Worm (Caenorhabditis elegans): Measurements from ENCODE around the gene srv-15.

srv-15 gene

ce11 chrIV:15923000-15923399, 16.6 kb downstream of the srv-15 start:
- TF ChIP-seq hnd-1 (tag; optimal IDR thresholded peaks at IDR 0.05) (no peak), tbx-37 (GFP tag; conservative IDR thresholded peaks at IDR 0.05) (no peak), B0310.2 (tag; optimal IDR thresholded peaks at IDR 0.05) (no peak), hmg-4 (GFP tag; optimal IDR thresholded peaks at IDR 0.05) (no peak), ets-7 (tag; optimal IDR thresholded peaks at IDR 0.05) (no peak), scrt-1 (GFP tag; IDR thresholded peaks at IDR 0.05) (no peak), tbx-11 (GFP tag; IDR thresholded peaks at IDR 0.05) (no peak), tra-4 (tag; optimal IDR thresholded peaks at IDR 0.05) (no peak), pes-1 (GFP tag; IDR thresholded peaks at IDR 0.05) (no peak), aly-1 (tag; optimal IDR thresholded peaks at IDR 0.05) (no peak), ama-1 (optimal IDR thresholded peaks at IDR 0.05) (no peak), ceh-13 (GFP tag; optimal IDR thresholded peaks at IDR 0.05) (no peak), hmbx-1 (tag; optimal IDR thresholded peaks at IDR 0.05) (no peak), sea-1 (GFP tag; conservative IDR thresholded peaks at IDR 0.05) (no peak), ceh-36 (tag; optimal IDR thresholded peaks at IDR 0.05) (no peak), F13C5.2 (tag; optimal IDR thresholded peaks at IDR 0.05) (no peak), flt-1 (GFP tag; IDR thresholded peaks at IDR 0.05) (no peak)

ce11 chrIV:15926746-15927145, 20.4 kb downstream of the srv-15 start, which contains the start of gene Y105C5B.8:
TSS of gene Y105C5B.8 (minus strand) at chrIV:15926846.
- TF ChIP-seq tra-4 (tag; optimal IDR thresholded peaks at IDR 0.05) (no peak), F13C5.2 (tag; optimal IDR thresholded peaks at IDR 0.05) (no peak), pes-1 (GFP tag; IDR thresholded peaks at IDR 0.05) (no peak), ceh-36 (tag; optimal IDR thresholded peaks at IDR 0.05) (no peak), sea-1 (GFP tag; conservative IDR thresholded peaks at IDR 0.05) (no peak), scrt-1 (GFP tag; IDR thresholded peaks at IDR 0.05) (no peak), tbx-37 (GFP tag; conservative IDR thresholded peaks at IDR 0.05) (no peak), hmg-4 (GFP tag; optimal IDR thresholded peaks at IDR 0.05) (no peak), hmbx-1 (tag; optimal IDR thresholded peaks at IDR 0.05) (no peak)

- TF ChIP-seq ceh-36 (tag; optimal IDR thresholded peaks at IDR 0.05): no peak
- TF ChIP-seq hnd-1 (tag; optimal IDR thresholded peaks at IDR 0.05): no peak
- no peak for TF ChIP-seq tbx-11 (GFP tag; IDR thresholded peaks at IDR 0.05)
- TF ChIP-seq tbx-37 (GFP tag; conservative IDR thresholded peaks at IDR 0.05): no peak
- TF ChIP-seq B0310.2 (tag; optimal IDR thresholded peaks at IDR 0.05): no peak
- no peak for TF ChIP-seq ets-7 (tag; optimal IDR thresholded peaks at IDR 0.05)
- TF ChIP-seq F13C5.2 (tag; optimal IDR thresholded peaks at IDR 0.05): no peak
- TF ChIP-seq ama-1 (optimal IDR thresholded peaks at IDR 0.05): no peak
- no peak for TF ChIP-seq hmg-4 (GFP tag; optimal IDR thresholded peaks at IDR 0.05)
- TF ChIP-seq tra-4 (tag; optimal IDR thresholded peaks at IDR 0.05): no peak
- TF ChIP-seq flt-1 (GFP tag; IDR thresholded peaks at IDR 0.05): no peak
- no peak for TF ChIP-seq scrt-1 (GFP tag; IDR thresholded peaks at IDR 0.05)
- TF ChIP-seq pes-1 (GFP tag; IDR thresholded peaks at IDR 0.05): no peak
- TF ChIP-seq aly-1 (tag; optimal IDR thresholded peaks at IDR 0.05): no peak
- TF ChIP-seq ceh-13 (GFP tag; optimal IDR thresholded peaks at IDR 0.05): no peak
- TF ChIP-seq sea-1 (GFP tag; conservative IDR thresholded peaks at IDR 0.05): no peak
- no peak for TF ChIP-seq hmbx-1 (tag; optimal IDR thresholded peaks at IDR 0.05)
Observed at ce11 chrIV:15929831-15930230, 23.4 kb downstream of the srv-15 start.

- no peak for TF ChIP-seq aly-1 (tag; optimal IDR thresholded peaks at IDR 0.05)
- no peak for TF ChIP-seq ets-7 (tag; optimal IDR thresholded peaks at IDR 0.05)
- TF ChIP-seq ama-1 (optimal IDR thresholded peaks at IDR 0.05): no peak
- TF ChIP-seq hnd-1 (tag; optimal IDR thresholded peaks at IDR 0.05): no peak
- TF ChIP-seq sea-1 (GFP tag; conservative IDR thresholded peaks at IDR 0.05): no peak
- TF ChIP-seq scrt-1 (GFP tag; IDR thresholded peaks at IDR 0.05): no peak
- no peak for TF ChIP-seq hmg-4 (GFP tag; optimal IDR thresholded peaks at IDR 0.05)
- TF ChIP-seq hmbx-1 (tag; optimal IDR thresholded peaks at IDR 0.05): no peak
- no peak for TF ChIP-seq B0310.2 (tag; optimal IDR thresholded peaks at IDR 0.05)
- TF ChIP-seq pes-1 (GFP tag; IDR thresholded peaks at IDR 0.05): no peak
- TF ChIP-seq flt-1 (GFP tag; IDR thresholded peaks at IDR 0.05): no peak
- TF ChIP-seq ceh-36 (tag; optimal IDR thresholded peaks at IDR 0.05): no peak
- TF ChIP-seq tbx-37 (GFP tag; conservative IDR thresholded peaks at IDR 0.05): no peak
- TF ChIP-seq tra-4 (tag; optimal IDR thresholded peaks at IDR 0.05): no peak
- TF ChIP-seq ceh-13 (GFP tag; optimal IDR thresholded peaks at IDR 0.05): no peak
- no peak for TF ChIP-seq tbx-11 (GFP tag; IDR thresholded peaks at IDR 0.05)
- no peak for TF ChIP-seq F13C5.2 (tag; optimal IDR thresholded peaks at IDR 0.05)
Observed at ce11 chrIV:15930281-15930680, 23.9 kb downstream of the srv-15 start, which contains the start of gene Y105C5B.9. TSS of gene Y105C5B.9 (plus strand) at chrIV:15930581.

- no peak for TF ChIP-seq hmg-4 (GFP tag; optimal IDR thresholded peaks at IDR 0.05)
- TF ChIP-seq pes-1 (GFP tag; IDR thresholded peaks at IDR 0.05): no peak
- no peak for TF ChIP-seq sea-1 (GFP tag; conservative IDR thresholded peaks at IDR 0.05)
- TF ChIP-seq hnd-1 (tag; optimal IDR thresholded peaks at IDR 0.05): no peak
- TF ChIP-seq tbx-37 (GFP tag; conservative IDR thresholded peaks at IDR 0.05): no peak
- no peak for TF ChIP-seq F13C5.2 (tag; optimal IDR thresholded peaks at IDR 0.05)
- TF ChIP-seq flt-1 (GFP tag; IDR thresholded peaks at IDR 0.05): no peak
- TF ChIP-seq ets-7 (tag; optimal IDR thresholded peaks at IDR 0.05): no peak
- no peak for TF ChIP-seq scrt-1 (GFP tag; IDR thresholded peaks at IDR 0.05)
- TF ChIP-seq ceh-13 (GFP tag; optimal IDR thresholded peaks at IDR 0.05): no peak
- no peak for TF ChIP-seq hmbx-1 (tag; optimal IDR thresholded peaks at IDR 0.05)
- TF ChIP-seq aly-1 (tag; optimal IDR thresholded peaks at IDR 0.05): no peak
- TF ChIP-seq ama-1 (optimal IDR thresholded peaks at IDR 0.05): no peak
- TF ChIP-seq B0310.2 (tag; optimal IDR thresholded peaks at IDR 0.05): no peak
- no peak for TF ChIP-seq tbx-11 (GFP tag; IDR thresholded peaks at IDR 0.05)
- no peak for TF ChIP-seq tra-4 (tag; optimal IDR thresholded peaks at IDR 0.05)
Observed at ce11 chrIV:15930694-15931093, 24.3 kb downstream of the srv-15 start.

- no peak for TF ChIP-seq ceh-13 (GFP tag; optimal IDR thresholded peaks at IDR 0.05)
- TF ChIP-seq pes-1 (GFP tag; IDR thresholded peaks at IDR 0.05): peak; percentile 71
- peak; percentile 76; the same call in 1 of the 2 replicates for TF ChIP-seq sea-1 (GFP tag; conservative IDR thresholded peaks at IDR 0.05)
- peak; percentile 33; the same call in 1 of the 2 replicates for TF ChIP-seq tbx-37 (GFP tag; conservative IDR thresholded peaks at IDR 0.05)
- no peak for TF ChIP-seq hmbx-1 (tag; optimal IDR thresholded peaks at IDR 0.05)
- no peak for TF ChIP-seq ets-7 (tag; optimal IDR thresholded peaks at IDR 0.05)
- peak; percentile 37; the same call in 1 of the 2 replicates for TF ChIP-seq flt-1 (GFP tag; IDR thresholded peaks at IDR 0.05)
- no peak for TF ChIP-seq ama-1 (optimal IDR thresholded peaks at IDR 0.05)
- TF ChIP-seq tbx-11 (GFP tag; IDR thresholded peaks at IDR 0.05): peak; percentile 59; the same call in 1 of the 2 replicates
Observed at ce11 chrIV:15931176-15931575, 24.8 kb downstream of the srv-15 start.

- TF ChIP-seq flt-1 (GFP tag; IDR thresholded peaks at IDR 0.05): 0 out of 2 replicates have a peak, but pooled peaks have one; percentile 32
- no peak for TF ChIP-seq B0310.2 (tag; optimal IDR thresholded peaks at IDR 0.05)
- peak; percentile 53; the same call in 1 of the 2 replicates for TF ChIP-seq pes-1 (GFP tag; IDR thresholded peaks at IDR 0.05)
- TF ChIP-seq ets-7 (tag; optimal IDR thresholded peaks at IDR 0.05): no peak
- TF ChIP-seq hmbx-1 (tag; optimal IDR thresholded peaks at IDR 0.05): no peak
- TF ChIP-seq tbx-11 (GFP tag; IDR thresholded peaks at IDR 0.05): peak; percentile 62
- no peak for TF ChIP-seq tra-4 (tag; optimal IDR thresholded peaks at IDR 0.05)
- no peak for TF ChIP-seq ceh-13 (GFP tag; optimal IDR thresholded peaks at IDR 0.05)
- TF ChIP-seq F13C5.2 (tag; optimal IDR thresholded peaks at IDR 0.05): no peak
- TF ChIP-seq scrt-1 (GFP tag; IDR thresholded peaks at IDR 0.05): peak; percentile 17; the same call in 1 of the 2 replicates
- peak; percentile 42 for TF ChIP-seq hmg-4 (GFP tag; optimal IDR thresholded peaks at IDR 0.05)
- TF ChIP-seq ama-1 (optimal IDR thresholded peaks at IDR 0.05): no peak
- TF ChIP-seq sea-1 (GFP tag; conservative IDR thresholded peaks at IDR 0.05): peak; percentile 34; the same call in 1 of the 2 replicates
- peak; percentile 31 for TF ChIP-seq ceh-36 (tag; optimal IDR thresholded peaks at IDR 0.05)
- TF ChIP-seq hnd-1 (tag; optimal IDR thresholded peaks at IDR 0.05): no peak
- TF ChIP-seq aly-1 (tag; optimal IDR thresholded peaks at IDR 0.05): no peak
- 0 out of 2 replicates have a peak, but pooled peaks have one; percentile 12 for TF ChIP-seq tbx-37 (GFP tag; conservative IDR thresholded peaks at IDR 0.05)
Observed at ce11 chrIV:15931833-15932232, 25.5 kb downstream of the srv-15 start.

All from whole organism, early embryonic.